Worm (Caenorhabditis elegans) whole organism, young adult: ENCODE results near the gene nlp-81.

Experiments used
- B0035.1 ChIP-seq: sonication (generic microtip); optimal IDR thresholded peaks from 2 replicates; lab custom pipeline; 2016; ENCODE audit warnings: missing genetic modification characterization, mild to moderate bottlenecking, missing compliant biosample characterization, missing genotype, missing genetic modification reagents
- B0336.3 ChIP-seq: fragments of 200-800 bp; sonication (Bioruptor generic); IDR thresholded peaks from 2 replicates; pipeline ENCODE4 v1.3.6; 2022; ENCODE audit warnings: missing genetic modification characterization, missing compliant biosample characterization
- C17E4.6 ChIP-seq: fragments of 200-800 bp; sonication (Bioruptor generic); IDR thresholded peaks from 2 replicates; pipeline ENCODE4 v1.3.6; 2022; ENCODE audit warnings: missing genetic modification reagents, missing genetic modification characterization, missing compliant biosample characterization
- F37B4.10 ChIP-seq: fragments of 200-800 bp; sonication (Bioruptor generic); IDR thresholded peaks from 2 replicates; pipeline ENCODE4 v1.3.6; 2022; ENCODE audit warnings: missing genetic modification characterization, missing compliant biosample characterization
- F49E8.2 ChIP-seq: sonication (generic microtip); optimal IDR thresholded peaks from 3 replicates; lab custom pipeline; 2017; ENCODE audit warnings: missing genetic modification characterization, mild to moderate bottlenecking, missing compliant biosample characterization, antibody characterized with exemption, moderate library complexity; ENCODE audit not compliant: insufficient read depth
- Y56A3A.18 ChIP-seq: fragments of 200-800 bp; sonication (Bioruptor generic); IDR thresholded peaks from 2 replicates; pipeline ENCODE4 v1.3.6; 2022; ENCODE audit warnings: missing genetic modification reagents, missing genetic modification characterization, missing compliant biosample characterization
- Y67H2A.10 ChIP-seq: fragments of 200-800 bp; sonication (Bioruptor generic); conservative IDR thresholded peaks from 2 replicates; pipeline ENCODE4 v1.3.6; 2022; ENCODE audit warnings: missing genetic modification reagents, missing genetic modification characterization, missing compliant biosample characterization
- Y79H2A.3 ChIP-seq: fragments of 200-800 bp; sonication (Bioruptor generic); conservative IDR thresholded peaks from 2 replicates; pipeline ENCODE4 v1.3.6; 2022; ENCODE audit warnings: missing genetic modification reagents, missing genetic modification characterization, missing compliant biosample characterization
- Y95B8A.8 ChIP-seq: fragments of 200-800 bp; sonication (Bioruptor generic); IDR thresholded peaks from 2 replicates; pipeline ENCODE4 v1.3.6; 2022; ENCODE audit warnings: missing genetic modification reagents, missing genetic modification characterization, missing compliant biosample characterization
- ZK185.1 ChIP-seq: sonication (generic microtip); optimal IDR thresholded peaks from 2 replicates; lab custom pipeline; 2016; ENCODE audit warnings: mild to moderate bottlenecking, missing genetic modification characterization, missing compliant biosample characterization; ENCODE audit not compliant: poor library complexity, severe bottlenecking
- athp-1 ChIP-seq: sonication (generic microtip); optimal IDR thresholded peaks from 2 replicates; lab custom pipeline; 2017; ENCODE audit warnings: mild to moderate bottlenecking, missing genetic modification characterization, missing compliant biosample characterization
- attf-3 ChIP-seq: fragments of 200-800 bp; sonication (Bioruptor generic); conservative IDR thresholded peaks from 2 replicates; pipeline ENCODE4 v1.3.6; 2022; ENCODE audit warnings: missing genetic modification reagents, missing genetic modification characterization, missing compliant biosample characterization
- attf-6 ChIP-seq: fragments of 200-800 bp; sonication (Bioruptor generic); IDR thresholded peaks from 2 replicates; pipeline ENCODE4 v1.3.6; 2022; ENCODE audit warnings: missing genetic modification reagents, missing genetic modification characterization, missing compliant biosample characterization
- cebp-1 ChIP-seq, 2 experiments: fragments of 200-800 bp in 1 of 2; sonication (Bioruptor generic) in 1 of 2; sonication (generic microtip) in 1 of 2; IDR thresholded peaks in 1 of 2; optimal IDR thresholded peaks in 1 of 2; 2 replicates each; pipeline versions ENCODE4 v1.3.6 to Lab custom; 2017 to 2022; ENCODE audit warnings: missing compliant biosample characterization in 2 of 2, missing genetic modification characterization in 2 of 2, mild to moderate bottlenecking in 1 of 2, missing genetic modification reagents in 1 of 2, moderate library complexity in 1 of 2
- cebp-2 ChIP-seq: fragments of 200-800 bp; sonication (Bioruptor generic); IDR thresholded peaks from 2 replicates; pipeline ENCODE4 v1.3.6; 2022; ENCODE audit warnings: missing genetic modification characterization, missing compliant biosample characterization
- ceh-79 ChIP-seq: sonication (generic microtip); optimal IDR thresholded peaks from 2 replicates; lab custom pipeline; 2017; ENCODE audit warnings: mild to moderate bottlenecking, missing genetic modification characterization, missing compliant biosample characterization
- ets-4 ChIP-seq: fragments of 200-800 bp; sonication (Bioruptor generic); optimal IDR thresholded peaks from 2 replicates; lab custom pipeline; 2018; ENCODE audit warnings: mild to moderate bottlenecking, missing genetic modification characterization, missing compliant biosample characterization
- gei-17 ChIP-seq: fragments of 200-800 bp; sonication (Bioruptor generic); optimal IDR thresholded peaks from 2 replicates; lab custom pipeline; 2018; ENCODE audit warnings: mild to moderate bottlenecking, missing genetic modification characterization, missing compliant biosample characterization
- hlh-12 ChIP-seq: sonication (generic microtip); optimal IDR thresholded peaks from 2 replicates; lab custom pipeline; 2016; ENCODE audit warnings: missing genetic modification characterization, missing compliant biosample characterization
- lin-54 ChIP-seq: fragments of 200-800 bp; sonication (Bioruptor generic); optimal IDR thresholded peaks from 2 replicates; lab custom pipeline; 2018; ENCODE audit warnings: mild to moderate bottlenecking, missing genetic modification characterization, missing compliant biosample characterization
- lir-1 ChIP-seq: fragments of 200-800 bp; sonication (Bioruptor generic); conservative IDR thresholded peaks from 2 replicates; pipeline ENCODE4 v1.3.6; 2022; ENCODE audit warnings: missing genetic modification reagents, missing genetic modification characterization, missing compliant biosample characterization
- madf-3 ChIP-seq: fragments of 200-800 bp; sonication (Bioruptor generic); IDR thresholded peaks from 2 replicates; pipeline ENCODE4 v1.3.6; 2022; ENCODE audit warnings: missing genetic modification reagents, missing genetic modification characterization, missing compliant biosample characterization
- mes-4 ChIP-seq: sonication (generic microtip); optimal IDR thresholded peaks from 2 replicates; lab custom pipeline; 2016; ENCODE audit warnings: missing genotype, missing genetic modification characterization, missing compliant biosample characterization
- nfya-1 ChIP-seq: sonication (generic microtip); optimal IDR thresholded peaks from 2 replicates; lab custom pipeline; 2017; ENCODE audit warnings: antibody characterized with exemption, missing compliant biosample characterization, missing genetic modification characterization, borderline replicate concordance; ENCODE audit not compliant: insufficient read depth
- pbrm-1 ChIP-seq: fragments of 200-800 bp; sonication (Bioruptor generic); IDR thresholded peaks from 2 replicates; pipeline ENCODE4 v1.3.6; 2022; ENCODE audit warnings: missing genetic modification reagents, missing genetic modification characterization, missing compliant biosample characterization
- rec-8 ChIP-seq, 2 experiments: sonication (generic microtip); optimal IDR thresholded peaks; 2 replicates each; lab custom pipeline; 2016; ENCODE audit warnings: mild to moderate bottlenecking in 2 of 2, missing genetic modification characterization in 2 of 2, missing genetic modification reagents in 2 of 2, missing genotype in 2 of 2, missing biosample characterization in 1 of 2, missing compliant biosample characterization in 1 of 2, moderate library complexity in 1 of 2
- snpc-4 ChIP-seq, 5 experiments: fragments of 150-350 bp in 1 of 5; sonication (generic microtip) in 4 of 5; optimal IDR thresholded peaks; 2 replicates each; lab custom pipeline; 2014 to 2018; ENCODE audit warnings: missing genetic modification characterization in 5 of 5, missing biosample characterization in 3 of 5, antibody characterized with exemption in 2 of 5, mild to moderate bottlenecking in 2 of 5, missing compliant biosample characterization in 2 of 5, missing genotype in 2 of 5, moderate library complexity in 2 of 5, missing genetic modification reagents in 1 of 5
- unc-62 ChIP-seq: fragments of 150-350 bp; optimal IDR thresholded peaks from 2 replicates; lab custom pipeline; 2014; ENCODE audit warnings: missing biosample characterization, missing genetic modification reagents, missing genetic modification characterization
- zim-3 ChIP-seq: sonication (generic microtip); optimal IDR thresholded peaks from 2 replicates; lab custom pipeline; 2017; ENCODE audit warnings: mild to moderate bottlenecking, missing genetic modification characterization, moderate library complexity, missing compliant biosample characterization
- ztf-18 ChIP-seq: sonication (generic microtip); optimal IDR thresholded peaks from 2 replicates; lab custom pipeline; 2016; ENCODE audit warnings: missing genotype, mild to moderate bottlenecking, missing genetic modification characterization, missing compliant biosample characterization

The nlp-81 gene

ce11 chrIV:3202111-3202510 lies 26.2 kb upstream of the nlp-81 start, which contains the start of the genes Y67D8B.3 and Y67D8B.5 (continued):
- TF ChIP-seq C17E4.6 (GFP tag; lab: Robert Waterston, UW) (no peak), ztf-18 (tag; lab: Kevin White, UChicago) (no peak), athp-1 (no peak), rec-8 (tag; optimal IDR thresholded peaks at IDR 0.05; lab: Kevin White, UChicago) (no peak), F37B4.10 (GFP tag; lab: Robert Waterston, UW) (no peak)

- TF ChIP-seq attf-3 (GFP tag; lab: Robert Waterston, UW) (no peak), zim-3 (tag; lab: Kevin White, UChicago) (no peak), attf-6 (GFP tag; lab: Robert Waterston, UW) (no peak), gei-17 (GFP tag; lab: Kevin White, UChicago) (no peak), snpc-4 (GFP tag; optimal IDR thresholded peaks at IDR 0.05; lab: Kevin White, UChicago) (no peak), snpc-4 (tag; optimal IDR thresholded peaks at IDR 0.05; lab: Kevin White, UChicago) (no peak), lir-1 (GFP tag; lab: Robert Waterston, UW) (no peak), nfya-1 (tag; lab: Kevin White, UChicago) (no peak), Y79H2A.3 (GFP tag; lab: Robert Waterston, UW) (no peak), B0035.1 (no peak), ets-4 (GFP tag; lab: Kevin White, UChicago) (no peak), F49E8.2 (tag; lab: Kevin White, UChicago) (no peak), pbrm-1 (GFP tag; lab: Robert Waterston, UW) (no peak), hlh-12 (no peak), cebp-2 (no peak)
Observed at ce11 chrIV:3199041-3199440, 23.1 kb upstream of the nlp-81 start.

- TF ChIP-seq ceh-79 (tag; lab: Kevin White, UChicago) (no peak), Y67H2A.10 (GFP tag; lab: Robert Waterston, UW) (no peak), zim-3 (tag; lab: Kevin White, UChicago) (no peak), mes-4 (tag; lab: Kevin White, UChicago) (no peak)
Observed at ce11 chrIV:3196367-3196766, 20.4 kb upstream of the nlp-81 start.

- no peak for TF ChIP-seq pbrm-1 (GFP tag; lab: Robert Waterston, UW)
- no peak for TF ChIP-seq snpc-4 (GFP tag; optimal IDR thresholded peaks at IDR 0.05; lab: Kevin White, UChicago)
- TF ChIP-seq snpc-4 (tag; optimal IDR thresholded peaks at IDR 0.05; lab: Kevin White, UChicago): no peak
- no peak for TF ChIP-seq lin-54 (GFP tag; lab: Kevin White, UChicago)
- TF ChIP-seq ZK185.1 (tag; lab: Kevin White, UChicago): no peak
- TF ChIP-seq madf-3 (GFP tag; lab: Robert Waterston, UW): no peak
- no peak for TF ChIP-seq Y56A3A.18 (GFP tag; lab: Robert Waterston, UW)
- no peak for TF ChIP-seq Y95B8A.8
Observed at ce11 chrIV:3191466-3191865, 15.5 kb upstream of the nlp-81 start, which contains the start of gene Y67D8B.2. Gene Y67D8B.2 (minus strand): TSS chrIV:3191566.

- TF ChIP-seq unc-62 (GFP tag; lab: Kevin White, UChicago) (no peak), B0336.3 (GFP tag; lab: Robert Waterston, UW) (no peak), ztf-18 (tag; lab: Kevin White, UChicago) (no peak), nfya-1 (tag; lab: Kevin White, UChicago) (no peak), cebp-1 (GFP tag; IDR thresholded peaks at IDR 0.05; lab: Robert Waterston, UW) (no peak), cebp-1 (tag; optimal IDR thresholded peaks at IDR 0.05; lab: Kevin White, UChicago) (no peak), attf-3 (GFP tag; lab: Robert Waterston, UW) (no peak)
Observed at ce11 chrIV:3182920-3183319, 7.0 kb upstream of the nlp-81 start.
